Worm (Caenorhabditis elegans) whole organism, L4/young adult: ENCODE data around the gene T25G12.3.
A peak's percentile ranks its signal among the peaks of the same experiment; 100 is the strongest.

Experiments
- W03F9.2 ChIP-seq: fragments of 150-350 bp; optimal IDR thresholded peaks from 2 replicates; lab custom pipeline; 2014; ENCODE audit warnings: missing biosample characterization, missing genetic modification characterization
- dao-5 ChIP-seq: sonication (generic microtip); optimal IDR thresholded peaks from 2 replicates; lab custom pipeline; 2016; ENCODE audit warnings: missing genotype, missing genetic modification characterization, moderate library complexity, missing compliant biosample characterization
- him-1 ChIP-seq: sonication (generic microtip); optimal IDR thresholded peaks from 2 replicates; lab custom pipeline; 2016; ENCODE audit warnings: missing genotype, missing genetic modification reagents, missing genetic modification characterization, missing compliant biosample characterization

The T25G12.3 gene

DNA sequence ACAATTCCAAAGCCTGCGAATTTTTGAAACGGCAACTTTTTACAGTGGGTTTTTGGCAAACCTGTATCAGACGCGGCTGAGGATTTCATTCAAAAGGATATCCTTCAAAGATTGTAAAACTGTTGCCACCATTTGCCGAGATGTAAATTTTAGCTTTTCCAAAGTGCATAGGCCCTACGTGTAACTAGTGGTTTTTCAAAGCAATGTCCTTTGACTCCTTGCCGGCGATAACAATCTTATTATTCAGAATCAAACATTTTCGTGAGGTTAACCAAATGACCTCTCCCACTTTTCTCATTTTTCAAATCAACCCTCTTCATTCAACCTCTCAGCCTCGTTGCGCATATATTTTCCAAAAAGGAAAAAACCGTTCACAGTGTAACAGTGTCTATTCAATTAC, at the start of gene T25G12.3:
TSS of gene T25G12.3 (plus strand) at position 301 of the 400 bp plus-strand sequence.
- TF ChIP-seq dao-5 (tag; lab: Kevin White, UChicago) = no peak

DNA sequence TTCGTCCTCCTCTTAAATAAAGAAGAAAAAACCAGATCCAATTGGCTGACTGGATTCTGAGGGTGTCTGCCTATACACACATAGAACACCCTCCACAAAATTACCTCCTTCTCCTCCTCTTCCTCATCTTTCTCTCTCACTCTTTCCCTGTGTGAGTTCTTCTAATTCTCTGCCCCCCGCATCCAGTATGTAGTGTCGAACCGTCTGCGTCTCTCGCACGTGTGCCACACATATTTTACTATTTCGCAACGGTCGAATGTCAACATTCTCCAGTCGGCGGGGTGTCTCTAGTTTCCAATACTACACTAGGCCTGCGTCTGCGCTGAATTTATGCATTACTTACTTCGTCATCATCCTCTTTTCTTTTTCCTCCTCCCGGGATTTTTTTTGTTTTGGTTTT, 47.1 kb upstream of the T25G12.3 start:
- TF ChIP-seq him-1 (no peak), W03F9.2 (tag; lab: Kevin White, UChicago) (peak; percentile 58)

DNA sequence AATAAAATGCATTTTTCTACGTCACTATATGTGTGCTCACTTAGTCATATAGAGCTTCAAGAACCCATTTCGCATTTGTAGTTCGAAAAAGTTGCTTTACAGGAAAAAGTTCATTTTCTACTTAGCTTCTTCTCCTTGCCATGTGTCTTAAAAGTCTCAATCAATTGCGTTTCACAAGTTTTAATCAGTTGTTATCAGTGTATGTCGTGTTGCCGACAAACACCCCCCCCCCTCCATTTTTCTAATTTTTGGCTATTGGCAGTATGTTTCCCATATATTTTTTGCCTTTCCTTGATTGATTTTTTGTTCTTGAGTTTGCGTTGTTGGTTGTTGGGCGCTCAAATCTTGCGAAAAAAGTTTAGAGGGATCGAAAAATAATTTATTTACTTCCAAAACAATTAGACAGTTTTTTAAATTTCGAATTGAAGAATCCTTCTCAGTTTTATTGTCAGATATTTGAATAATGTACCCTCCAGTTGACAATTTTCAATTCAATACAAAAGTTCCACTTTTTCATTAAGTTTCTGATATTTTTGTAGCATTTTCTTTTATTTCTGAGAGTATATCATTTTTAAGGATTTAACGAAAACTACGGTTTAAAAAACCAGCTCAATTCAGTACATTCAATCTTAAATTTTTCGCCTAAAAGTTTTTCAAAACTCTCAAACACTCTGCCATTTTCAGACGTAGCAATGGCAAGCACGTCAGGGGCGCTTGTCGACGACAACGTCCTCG, 45.6 kb upstream of the T25G12.3 start, which contains the start of gene sid-3:
TSS of gene sid-3 (plus strand) at position 685 of the 735 bp plus-strand sequence.
- TF ChIP-seq W03F9.2 (tag; lab: Kevin White, UChicago) (no peak), him-1 (no peak), dao-5 (tag; lab: Kevin White, UChicago) (no peak)

DNA sequence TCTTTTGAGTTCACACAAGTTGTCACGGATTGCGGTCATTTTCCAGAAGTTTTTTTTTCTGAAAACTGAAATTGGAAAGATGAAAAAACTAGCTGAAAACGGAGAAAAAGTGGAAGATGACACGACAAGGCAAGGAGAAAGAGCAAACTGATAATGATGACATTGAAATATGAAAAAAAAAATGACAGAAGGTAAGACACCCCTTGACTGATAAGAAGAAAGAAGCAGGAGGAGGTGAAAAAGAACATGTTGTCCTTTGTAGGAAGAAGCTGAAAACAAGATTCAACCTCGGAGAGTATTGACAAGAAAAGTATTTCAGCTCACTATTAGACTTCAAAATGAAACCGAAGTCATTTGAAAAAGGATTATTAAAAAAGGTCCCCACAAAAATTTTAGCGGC, 36.4 kb upstream of the T25G12.3 start, which contains the start of gene B0302.5:
TSS of gene B0302.5 (minus strand) at position 58 of the 400 bp plus-strand sequence.
- TF ChIP-seq dao-5 (tag; lab: Kevin White, UChicago) = no peak
- no peak for TF ChIP-seq him-1
- TF ChIP-seq W03F9.2 (tag; lab: Kevin White, UChicago) = no peak

DNA sequence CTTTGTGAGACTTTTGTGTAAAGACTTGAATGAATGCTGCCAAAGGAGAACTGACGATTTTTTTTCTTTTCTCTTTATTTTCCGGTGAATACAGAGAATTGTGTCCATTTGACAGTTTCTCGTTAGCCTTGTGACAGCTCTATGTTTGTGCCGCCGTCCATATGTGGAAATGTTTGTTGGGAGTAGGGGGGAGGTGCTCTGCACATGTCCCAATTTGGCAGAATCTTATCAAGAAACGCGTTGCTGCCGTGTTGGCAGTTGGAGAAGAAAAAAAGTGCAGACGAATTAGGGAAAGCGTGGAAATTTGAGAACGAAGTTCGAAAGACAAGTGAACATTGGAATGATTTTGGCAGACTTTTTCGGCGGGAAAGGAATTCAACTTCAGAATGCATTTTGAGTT, 33.6 kb upstream of the T25G12.3 start:
- TF ChIP-seq him-1 (no peak), W03F9.2 (tag; lab: Kevin White, UChicago) (no peak), dao-5 (tag; lab: Kevin White, UChicago) (no peak)

DNA sequence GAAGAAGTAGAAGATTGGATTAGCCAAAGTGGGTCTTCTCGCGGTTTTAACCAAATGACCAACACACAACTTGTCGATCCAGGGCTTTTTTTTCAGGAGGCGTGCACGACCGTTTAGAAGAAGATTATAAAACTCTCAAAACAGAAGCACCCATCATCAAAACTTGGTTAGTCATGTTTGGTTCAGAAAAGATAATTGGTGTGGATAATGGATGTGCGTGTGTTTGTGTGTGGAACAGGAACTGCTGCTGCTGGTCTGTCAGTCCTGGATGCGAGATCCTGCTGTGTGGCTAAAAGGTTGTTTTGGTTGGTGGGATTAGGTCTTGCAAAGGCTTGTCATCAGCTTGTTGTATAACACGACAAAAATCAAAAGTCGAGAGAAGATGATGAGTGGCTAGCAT, 28.0 kb upstream of the T25G12.3 start:
- TF ChIP-seq him-1 (no peak), dao-5 (tag; lab: Kevin White, UChicago) (no peak), W03F9.2 (tag; lab: Kevin White, UChicago) (no peak)

DNA sequence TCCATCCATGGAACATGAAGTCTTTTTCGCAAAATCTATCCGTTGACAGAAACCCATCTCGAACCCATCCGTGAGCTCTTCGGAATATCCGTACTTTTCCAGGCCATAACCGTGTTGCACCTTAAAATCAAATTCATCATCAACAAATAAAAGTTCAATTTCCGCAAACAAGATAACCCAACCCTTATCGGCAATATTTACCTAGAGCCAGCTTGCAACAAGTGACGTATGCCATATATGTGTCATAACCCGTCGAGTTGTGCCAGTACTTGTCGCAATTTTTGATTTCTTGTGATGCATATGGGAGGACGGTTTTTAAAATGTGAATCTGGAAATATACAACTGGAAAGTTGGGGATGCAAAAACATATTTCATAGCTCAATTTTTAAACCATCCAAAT, 25.6 kb upstream of the T25G12.3 start:
- TF ChIP-seq W03F9.2 (tag; lab: Kevin White, UChicago) (no peak), dao-5 (tag; lab: Kevin White, UChicago) (no peak), him-1 (no peak)

DNA sequence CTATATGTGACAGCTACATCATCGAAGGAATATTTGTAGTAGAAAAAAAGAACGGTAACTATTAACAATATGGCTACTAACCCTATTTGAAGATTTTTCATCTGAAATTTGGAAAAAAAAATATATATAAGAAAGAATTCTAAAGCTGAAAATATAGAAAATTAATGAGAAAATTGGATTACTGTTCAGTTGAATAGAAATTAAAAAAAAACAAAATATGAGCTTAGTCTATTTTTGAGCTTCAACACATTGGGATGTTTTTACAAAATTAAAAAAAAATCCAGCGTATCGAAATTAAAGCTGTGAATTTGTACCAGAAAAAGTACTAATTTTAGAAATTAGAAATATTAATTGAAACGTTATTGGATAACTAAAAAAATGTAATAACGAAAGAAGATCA, 22.2 kb upstream of the T25G12.3 start, which contains the start of gene T08G2.2:
TSS of gene T08G2.2 (minus strand) at position 101 of the 400 bp plus-strand sequence.
- TF ChIP-seq dao-5 (tag; lab: Kevin White, UChicago) = no peak
- TF ChIP-seq W03F9.2 (tag; lab: Kevin White, UChicago) = no peak

DNA sequence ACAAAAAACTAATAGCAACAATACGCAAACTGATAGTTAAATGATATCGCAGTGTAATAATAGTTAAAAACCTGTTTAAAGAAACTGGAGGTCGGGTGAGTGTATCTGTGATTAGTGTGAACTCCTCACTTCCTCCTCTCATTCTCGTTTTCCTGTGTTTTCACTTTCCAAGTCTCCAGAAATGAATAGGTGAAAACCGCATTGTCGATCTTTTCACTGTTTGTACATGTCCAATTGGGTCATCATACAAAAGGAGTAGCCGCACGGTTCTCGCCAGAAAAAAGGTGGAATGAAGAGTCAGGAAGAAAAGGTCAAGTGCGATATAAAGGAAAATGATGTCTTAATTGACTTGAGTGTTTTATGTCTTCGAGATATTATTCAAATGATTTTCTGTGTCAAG, 19.9 kb upstream of the T25G12.3 start:
- TF ChIP-seq him-1 = no peak
- TF ChIP-seq dao-5 (tag; lab: Kevin White, UChicago) = no peak
- no peak for TF ChIP-seq W03F9.2 (tag; lab: Kevin White, UChicago)

DNA sequence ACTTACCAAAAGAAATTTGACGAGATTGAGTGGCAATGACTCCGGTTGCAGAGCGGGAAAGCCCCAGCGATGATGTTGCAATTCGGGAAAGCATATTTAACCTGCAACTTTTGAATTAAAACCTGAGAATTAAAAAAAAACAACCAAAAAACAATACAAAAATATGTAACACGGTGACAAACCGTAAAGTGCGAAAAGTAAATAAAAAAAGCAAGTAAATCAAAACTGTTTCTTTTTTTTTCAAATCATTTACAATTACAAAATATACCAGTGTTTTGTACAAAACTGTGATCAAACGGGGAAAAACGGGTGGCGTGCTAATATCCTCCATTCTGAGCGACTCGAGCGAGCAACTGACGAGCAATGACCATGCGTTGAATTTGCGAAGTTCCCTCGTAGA, 16.6 kb upstream of the T25G12.3 start, which contains the start of gene acdh-10:
TSS of gene acdh-10 (minus strand) at position 101 of the 400 bp plus-strand sequence.
- TF ChIP-seq dao-5 (tag; lab: Kevin White, UChicago) (no peak), him-1 (no peak), W03F9.2 (tag; lab: Kevin White, UChicago) (no peak)

DNA sequence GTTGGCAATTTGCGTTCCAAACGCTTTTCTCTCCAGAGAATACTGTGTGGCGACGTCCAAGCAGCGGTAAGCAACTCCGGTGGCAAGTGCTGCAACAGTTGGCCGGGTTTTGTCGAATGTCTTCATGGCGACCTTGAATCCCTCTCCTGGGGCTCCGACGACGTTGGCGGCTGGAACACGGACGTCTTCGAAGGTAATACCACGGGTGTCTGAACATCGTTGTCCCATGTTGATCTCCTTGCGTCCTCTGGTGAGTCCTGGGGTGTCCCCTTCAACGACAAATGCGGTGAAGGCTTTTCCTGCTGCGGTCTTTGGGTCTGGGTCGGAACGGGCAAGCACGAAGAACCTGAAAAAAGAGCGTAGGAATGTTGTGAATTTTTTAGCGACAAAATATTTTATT, 15.7 kb upstream of the T25G12.3 start:
- TF ChIP-seq dao-5 (tag; lab: Kevin White, UChicago) (no peak), him-1 (no peak), W03F9.2 (tag; lab: Kevin White, UChicago) (no peak)

DNA sequence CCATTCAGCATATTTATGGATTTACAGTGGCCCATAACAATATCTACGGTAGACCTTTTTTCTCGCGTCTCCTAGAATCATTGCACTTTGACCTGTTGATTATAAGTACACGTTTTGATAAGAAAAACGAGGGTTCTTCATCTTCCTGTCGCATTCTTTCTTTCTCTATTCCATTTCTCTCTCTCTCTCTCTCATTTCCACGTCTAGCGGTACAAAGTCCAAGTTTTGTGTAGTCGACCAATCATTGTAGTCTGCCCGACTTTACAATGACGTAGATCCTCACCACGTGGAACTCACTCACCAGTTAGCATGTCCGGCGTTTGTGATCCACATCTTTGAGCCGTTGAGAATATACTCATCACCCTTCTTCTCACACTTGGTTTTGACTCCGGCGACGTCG, 15.3 kb upstream of the T25G12.3 start:
- TF ChIP-seq W03F9.2 (tag; lab: Kevin White, UChicago) = no peak
- no peak for TF ChIP-seq him-1
- TF ChIP-seq dao-5 (tag; lab: Kevin White, UChicago) = no peak

DNA sequence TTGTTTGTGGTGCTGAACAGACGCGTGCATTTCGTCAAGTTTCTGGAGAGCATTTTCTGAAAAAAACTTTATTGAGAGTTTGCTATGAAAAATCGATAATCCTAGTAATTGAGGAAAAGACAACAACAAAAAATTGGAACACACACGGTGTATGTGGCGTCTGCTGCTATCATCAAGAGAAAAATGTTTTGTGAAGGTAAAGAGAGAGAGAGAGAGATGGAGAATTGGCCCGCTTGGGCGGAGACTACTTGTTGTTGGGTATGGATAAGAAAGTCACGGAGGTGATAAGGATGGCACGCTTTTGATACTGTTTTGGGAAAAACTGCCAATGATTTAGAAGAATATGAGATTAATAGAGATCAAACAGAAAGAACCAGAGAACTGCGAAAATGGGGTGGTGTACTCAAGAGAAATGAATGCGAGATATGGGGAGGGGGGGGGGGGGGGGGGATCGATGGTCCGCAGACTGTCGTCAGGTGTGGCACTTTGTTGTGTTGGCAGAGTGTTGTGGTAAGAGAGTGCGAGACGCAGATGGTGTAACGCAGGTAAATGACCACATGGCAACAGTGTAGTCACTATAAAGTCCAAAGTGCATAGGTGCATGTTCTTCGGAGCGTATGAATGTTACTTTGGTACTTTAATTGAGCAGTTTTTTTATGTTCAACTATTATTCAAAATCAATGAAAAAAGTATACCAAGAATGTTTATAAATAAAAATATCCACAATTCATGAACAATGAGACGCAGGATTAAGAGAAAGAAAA, 14.2 kb upstream of the T25G12.3 start, which contains the start of gene acdh-7:
TSS of gene acdh-7 (minus strand) at position 56 of the 764 bp plus-strand sequence.
- TF ChIP-seq dao-5 (tag; lab: Kevin White, UChicago) = no peak
- TF ChIP-seq him-1 = no peak
- no peak for TF ChIP-seq W03F9.2 (tag; lab: Kevin White, UChicago)

DNA sequence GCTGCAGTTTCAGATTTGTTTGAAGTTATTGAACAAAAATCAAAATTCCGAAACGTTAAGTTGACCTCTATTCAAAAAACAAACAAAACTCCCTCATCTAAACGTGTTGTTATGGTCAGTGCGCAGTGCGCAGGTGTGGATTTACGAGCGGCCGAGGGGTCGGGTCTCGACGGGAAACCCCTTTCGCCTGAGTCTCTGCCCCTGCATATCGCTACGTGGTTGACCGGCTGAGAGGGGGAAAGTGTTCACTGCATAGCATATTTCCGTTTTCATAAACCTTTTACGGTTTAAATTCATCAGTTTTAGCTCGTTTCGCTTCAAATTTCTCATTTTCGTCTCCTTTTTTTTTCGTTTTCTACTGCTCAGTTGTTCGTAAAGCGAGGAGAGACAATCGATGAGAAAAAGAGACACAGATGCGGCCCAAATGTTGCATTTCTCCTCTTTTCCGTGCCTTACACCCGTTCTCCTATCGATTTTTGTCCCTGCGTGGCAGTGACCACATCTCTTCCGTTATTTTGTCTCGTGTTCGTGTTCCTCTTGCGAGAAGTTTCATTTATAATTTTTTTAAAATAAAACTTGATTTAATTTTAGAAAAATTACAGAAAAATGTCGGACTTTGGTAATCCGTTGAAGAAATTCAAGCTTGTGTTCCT, 9.4 kb upstream of the T25G12.3 start, which contains the start of gene rab-6.2:
TSS of gene rab-6.2 (plus strand) at position 603 of the 653 bp plus-strand sequence.
- TF ChIP-seq him-1 (no peak), dao-5 (tag; lab: Kevin White, UChicago) (no peak), W03F9.2 (tag; lab: Kevin White, UChicago) (no peak)
